Worm (Caenorhabditis elegans) whole organism, L4 larva: ENCODE data around the gene B0244.4.

ENCODE experiments used
- D1046.2 ChIP-seq: fragments of 200-800 bp; sonication (Bioruptor generic); IDR thresholded peaks from 2 replicates; pipeline ENCODE4 v1.3.6; 2022; ENCODE audit warnings: missing genetic modification characterization, missing compliant biosample characterization
- F26F4.8 ChIP-seq: fragments of 200-800 bp; sonication (Bioruptor generic); conservative IDR thresholded peaks from 2 replicates; pipeline ENCODE4 v1.3.6; 2022; ENCODE audit warnings: missing genetic modification characterization, missing compliant biosample characterization
- F37D6.2 ChIP-seq: sonication (generic microtip); optimal IDR thresholded peaks from 2 replicates; lab custom pipeline; 2016; ENCODE audit warnings: mild to moderate bottlenecking, missing genetic modification characterization, missing compliant biosample characterization
- F44E2.7 ChIP-seq: fragments of 200-800 bp; sonication (Bioruptor generic); IDR thresholded peaks from 2 replicates; pipeline ENCODE4 v2.1.2; 2022; ENCODE audit warnings: missing genetic modification characterization, missing compliant biosample characterization
- T20F7.1 ChIP-seq: fragments of 200-800 bp; sonication (Bioruptor generic); optimal IDR thresholded peaks from 2 replicates; lab custom pipeline; 2018; ENCODE audit warnings: mild to moderate bottlenecking, missing genetic modification characterization, missing compliant biosample characterization
- T26A8.4 ChIP-seq: fragments of 200-800 bp; sonication (Bioruptor generic); IDR thresholded peaks from 2 replicates; pipeline ENCODE4 v1.3.6; 2022; ENCODE audit warnings: missing genetic modification characterization, missing compliant biosample characterization
- Y105C5A.15 ChIP-seq: fragments of 200-800 bp; sonication (Bioruptor generic); IDR thresholded peaks from 2 replicates; pipeline ENCODE4 v1.3.6; 2022; ENCODE audit warnings: missing genetic modification characterization, missing compliant biosample characterization
- Y48G9A.11 ChIP-seq: fragments of 200-800 bp; sonication (Bioruptor generic); IDR thresholded peaks from 2 replicates; pipeline ENCODE4 v1.3.6; 2022; ENCODE audit warnings: missing genetic modification reagents, missing genetic modification characterization, missing compliant biosample characterization
- Y5F2A.4 ChIP-seq: fragments of 200-800 bp; sonication (Bioruptor generic); optimal IDR thresholded peaks from 2 replicates; lab custom pipeline; 2018; ENCODE audit warnings: mild to moderate bottlenecking, missing genetic modification characterization, missing compliant biosample characterization
- ZK337.2 ChIP-seq: fragments of 200-800 bp; sonication (Bioruptor generic); IDR thresholded peaks from 2 replicates; pipeline ENCODE4 v1.3.6; 2022; ENCODE audit warnings: missing genetic modification reagents, missing genetic modification characterization, missing compliant biosample characterization
- aly-2 ChIP-seq: sonication (generic microtip); optimal IDR thresholded peaks from 2 replicates; lab custom pipeline; 2018; ENCODE audit warnings: missing biosample characterization, missing genetic modification characterization
- arid-1 ChIP-seq: fragments of 200-800 bp; sonication (Bioruptor generic); conservative IDR thresholded peaks from 2 replicates; pipeline ENCODE4 v1.3.6; 2022; ENCODE audit warnings: missing genetic modification reagents, missing genetic modification characterization, missing compliant biosample characterization
- attf-4 ChIP-seq: sonication (generic microtip); optimal IDR thresholded peaks from 3 replicates; lab custom pipeline; 2017; ENCODE audit warnings: missing biosample characterization, missing genetic modification characterization
- ceh-20 ChIP-seq: fragments of 200-800 bp; sonication (Bioruptor generic); IDR thresholded peaks from 2 replicates; pipeline ENCODE4 v1.3.6; 2022; ENCODE audit warnings: missing genetic modification reagents, missing genetic modification characterization, missing compliant biosample characterization
- ces-1 ChIP-seq: fragments of 150-350 bp; sonication (generic microtip); optimal IDR thresholded peaks from 4 replicates; lab custom pipeline; 2014; ENCODE audit warnings: missing biosample characterization, missing genetic modification reagents, missing genetic modification characterization
- ctbp-1 ChIP-seq: fragments of 200-800 bp; sonication (Bioruptor generic); IDR thresholded peaks from 2 replicates; pipeline ENCODE4 v1.3.6; 2022; ENCODE audit warnings: missing genetic modification reagents, missing genetic modification characterization, missing compliant biosample characterization
- daf-16 ChIP-seq, 3 experiments: sonication (generic microtip); optimal IDR thresholded peaks; 2 replicates each; lab custom pipeline; 2016 to 2017; ENCODE audit warnings: missing genetic modification characterization in 3 of 3, missing genetic modification reagents in 3 of 3, mild to moderate bottlenecking in 2 of 3, missing compliant biosample characterization in 2 of 3, missing biosample characterization in 1 of 3, moderate library complexity in 1 of 3
- daf-19 ChIP-seq: fragments of 200-800 bp; sonication (Bioruptor generic); conservative IDR thresholded peaks from 2 replicates; pipeline ENCODE4 v1.3.6; 2022; ENCODE audit warnings: missing genetic modification characterization, missing compliant biosample characterization
- dmd-8 ChIP-seq: fragments of 200-800 bp; sonication (Bioruptor generic); IDR thresholded peaks from 2 replicates; pipeline ENCODE4 v1.3.6; 2022; ENCODE audit warnings: missing genetic modification characterization, missing compliant biosample characterization
- dmd-9 ChIP-seq: fragments of 200-800 bp; sonication (Bioruptor generic); IDR thresholded peaks from 2 replicates; pipeline ENCODE4 v1.3.6; 2022; ENCODE audit warnings: missing genetic modification reagents, missing genetic modification characterization, missing compliant biosample characterization
- dve-1 ChIP-seq: sonication (generic microtip); optimal IDR thresholded peaks from 2 replicates; lab custom pipeline; 2017; ENCODE audit warnings: antibody characterized with exemption, mild to moderate bottlenecking, missing genetic modification characterization, missing compliant biosample characterization; ENCODE audit not compliant: insufficient read depth
- fkh-10 ChIP-seq: fragments of 150-350 bp; optimal IDR thresholded peaks from 2 replicates; lab custom pipeline; 2014; ENCODE audit warnings: missing biosample characterization, missing genetic modification reagents, missing genetic modification characterization
- fos-1 ChIP-seq: fragments of 150-350 bp; optimal IDR thresholded peaks from 2 replicates; lab custom pipeline; 2014; ENCODE audit warnings: missing biosample characterization, missing genetic modification characterization
- hif-1 ChIP-seq, 2 experiments: sonication (generic microtip); optimal IDR thresholded peaks; 2 replicates each; lab custom pipeline; 2016 to 2017; ENCODE audit warnings: missing compliant biosample characterization in 2 of 2, missing genetic modification characterization in 2 of 2, missing genetic modification reagents in 2 of 2, missing genotype in 2 of 2, mild to moderate bottlenecking in 1 of 2
- hmg-1.1 ChIP-seq: fragments of 200-800 bp; sonication (Bioruptor generic); IDR thresholded peaks from 2 replicates; pipeline ENCODE4 v1.3.6; 2022; ENCODE audit warnings: missing genetic modification reagents, missing genetic modification characterization, missing compliant biosample characterization
- lim-7 ChIP-seq: fragments of 200-800 bp; sonication (Bioruptor generic); IDR thresholded peaks from 2 replicates; pipeline ENCODE4 v1.3.6; 2022; ENCODE audit warnings: missing genetic modification characterization, missing compliant biosample characterization
- lin-15B ChIP-seq: fragments of 150-350 bp; sonication (generic microtip); optimal IDR thresholded peaks from 3 replicates; lab custom pipeline; 2014; ENCODE audit warnings: missing biosample characterization, missing genetic modification characterization
- lir-3 ChIP-seq: sonication (generic microtip); optimal IDR thresholded peaks from 2 replicates; lab custom pipeline; 2016; ENCODE audit warnings: mild to moderate bottlenecking, missing genetic modification characterization, missing compliant biosample characterization
- madf-5 ChIP-seq, 2 experiments: fragments of 200-800 bp; sonication (Bioruptor generic); IDR thresholded peaks; 2 replicates each; pipeline ENCODE4 v1.3.6; 2022; ENCODE audit warnings: missing compliant biosample characterization in 2 of 2, missing genetic modification characterization in 2 of 2
- madf-9 ChIP-seq: fragments of 200-800 bp; sonication (Bioruptor generic); conservative IDR thresholded peaks from 2 replicates; pipeline ENCODE4 v1.3.6; 2022; ENCODE audit warnings: missing genetic modification reagents, missing genetic modification characterization, missing compliant biosample characterization
- mep-1 ChIP-seq: fragments of 150-350 bp; sonication (generic microtip); optimal IDR thresholded peaks from 3 replicates; lab custom pipeline; 2014; ENCODE audit warnings: missing biosample characterization, missing genetic modification characterization
- mes-2 ChIP-seq: sonication (generic microtip); optimal IDR thresholded peaks from 2 replicates; lab custom pipeline; 2016; ENCODE audit warnings: missing genotype, mild to moderate bottlenecking, missing genetic modification characterization, missing compliant biosample characterization; ENCODE audit not compliant: poor library complexity, severe bottlenecking
- nhr-11 ChIP-seq: fragments of 150-350 bp; optimal IDR thresholded peaks from 2 replicates; lab custom pipeline; 2014; ENCODE audit warnings: missing biosample characterization, missing genetic modification characterization
- nhr-6 ChIP-seq: fragments of 150-350 bp; optimal IDR thresholded peaks from 2 replicates; lab custom pipeline; 2014; ENCODE audit warnings: missing biosample characterization, missing genetic modification characterization
- nhr-76 ChIP-seq: fragments of 150-350 bp; optimal IDR thresholded peaks from 2 replicates; lab custom pipeline; 2014; ENCODE audit warnings: missing biosample characterization, missing genetic modification characterization
- pha-4 ChIP-seq, 2 experiments: fragments of 150-350 bp in 1 of 2; fragments of 200-800 bp in 1 of 2; sonication (Bioruptor generic) in 1 of 2; IDR thresholded peaks in 1 of 2; optimal IDR thresholded peaks in 1 of 2; 2 replicates each; pipeline versions ENCODE4 v1.3.6 to Lab custom; 2014 to 2022; ENCODE audit warnings: missing genetic modification characterization in 2 of 2, missing genetic modification reagents in 2 of 2, missing biosample characterization in 1 of 2, missing compliant biosample characterization in 1 of 2
- rbr-2 ChIP-seq: sonication (generic microtip); optimal IDR thresholded peaks from 2 replicates; lab custom pipeline; 2016; ENCODE audit warnings: missing genotype, missing genetic modification characterization, missing compliant biosample characterization
- skn-1 ChIP-seq: fragments of 150-350 bp; optimal IDR thresholded peaks from 2 replicates; lab custom pipeline; 2014; ENCODE audit warnings: missing biosample characterization, missing genetic modification characterization
- snpc-1.2 ChIP-seq: fragments of 200-800 bp; sonication (Bioruptor generic); IDR thresholded peaks from 2 replicates; pipeline ENCODE4 v1.3.6; 2022; ENCODE audit warnings: missing genetic modification reagents, missing genetic modification characterization, missing compliant biosample characterization
- tag-97 ChIP-seq: fragments of 200-800 bp; sonication (Bioruptor generic); IDR thresholded peaks from 2 replicates; pipeline ENCODE4 v1.3.6; 2022; ENCODE audit warnings: missing genetic modification characterization, missing compliant biosample characterization
- unc-130 ChIP-seq: sonication (generic microtip); optimal IDR thresholded peaks from 2 replicates; lab custom pipeline; 2016; ENCODE audit warnings: missing genetic modification reagents, missing genetic modification characterization, missing compliant biosample characterization
- unc-39 ChIP-seq: sonication (generic microtip); optimal IDR thresholded peaks from 2 replicates; lab custom pipeline; 2017; ENCODE audit warnings: missing biosample characterization, missing genetic modification characterization
- zfp-3 ChIP-seq: fragments of 200-800 bp; sonication (Bioruptor generic); conservative IDR thresholded peaks from 2 replicates; pipeline ENCODE4 v1.3.6; 2022; ENCODE audit warnings: missing genetic modification reagents, missing genetic modification characterization, missing compliant biosample characterization

B0244.4 gene

DNA sequence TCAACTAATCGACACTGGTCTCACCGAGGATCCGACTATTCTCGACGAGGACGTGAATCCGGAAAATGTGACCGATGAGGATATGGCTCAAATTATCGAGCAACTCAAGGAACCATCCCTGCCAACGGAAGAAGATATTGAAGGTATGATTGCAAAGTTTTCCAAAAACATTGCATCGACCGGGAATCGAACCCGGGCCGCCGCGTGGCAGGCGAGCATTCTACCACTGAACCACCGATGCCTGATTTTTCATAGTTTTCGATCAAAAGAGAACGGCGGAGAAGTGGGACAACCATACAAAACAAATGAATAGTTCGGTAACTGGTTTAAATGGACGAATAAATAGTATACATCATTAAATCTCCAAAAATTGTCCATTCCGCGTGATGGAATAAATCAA is 14.6 kb downstream of the B0244.4 start (continued):
- TF ChIP-seq arid-1 (GFP tag; lab: Robert Waterston, UW) (peak; percentile 10; the same call in 1 of the 2 replicates), attf-4 (no peak), F26F4.8 (GFP tag; lab: Robert Waterston, UW) (peak; percentile 53), lir-3 (tag; lab: Kevin White, UChicago) (no peak), madf-5 (GFP tag; IDR thresholded peaks at IDR 0.05; lab: Robert Waterston, UW) (0 out of 4 replicates have a peak, but pooled peaks of 1 of the 2 experiments have one; percentile 33), F37D6.2 (no peak), fos-1 (tag; lab: Kevin White, UChicago) (no peak), tag-97 (GFP tag; lab: Robert Waterston, UW) (no peak), T26A8.4 (GFP tag; lab: Robert Waterston, UW) (peak; percentile 63), lim-7 (peak; percentile 78), T20F7.1 (no peak), daf-16 (GFP tag; optimal IDR thresholded peaks at IDR 0.05; lab: Kevin White, UChicago) (peak in 1 of 2 experiments; percentile 39), daf-16 (tag; optimal IDR thresholded peaks at IDR 0.05; lab: Kevin White, UChicago) (no peak), F44E2.7 (GFP tag; lab: Robert Waterston, UW) (0 out of 2 replicates have a peak, but pooled peaks have one; percentile 40), ctbp-1 (GFP tag; lab: Robert Waterston, UW) (peak; percentile 73), hif-1 (tag; optimal IDR thresholded peaks at IDR 0.05; lab: Kevin White, UChicago) (no peak), mep-1 (tag; lab: Kevin White, UChicago) (peak; percentile 14), lin-15B (tag; lab: Kevin White, UChicago) (no peak)

DNA sequence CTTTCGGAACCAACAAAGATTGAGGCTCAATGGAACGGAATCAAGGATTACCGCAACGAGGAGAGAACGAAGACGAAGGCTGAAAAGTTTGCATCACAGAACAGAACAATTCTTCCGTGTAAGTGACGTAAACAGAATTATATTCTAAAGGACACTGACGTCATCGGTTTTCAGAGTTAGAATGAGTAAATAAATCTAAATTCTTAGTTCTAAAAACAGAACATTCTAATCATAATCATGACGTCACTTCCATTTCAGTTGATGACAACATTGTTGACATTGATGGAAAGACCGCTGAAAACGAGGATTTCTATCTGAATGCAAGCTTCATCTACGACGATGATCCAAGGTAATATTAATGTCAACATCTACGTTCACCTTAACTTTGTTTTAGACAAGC is 16.7 kb downstream of the B0244.4 start:
- TF ChIP-seq skn-1 = no peak
- no peak for TF ChIP-seq nhr-76
- TF ChIP-seq F26F4.8 (GFP tag; lab: Robert Waterston, UW) = no peak
- no peak for TF ChIP-seq fkh-10 (GFP tag; lab: Kevin White, UChicago)
- TF ChIP-seq F37D6.2 = no peak
- TF ChIP-seq ces-1 (GFP tag; lab: Kevin White, UChicago) = no peak
- TF ChIP-seq zfp-3 = no peak
- no peak for TF ChIP-seq madf-9
- no peak for TF ChIP-seq Y5F2A.4 (GFP tag; lab: Kevin White, UChicago)
- TF ChIP-seq attf-4 = no peak
- TF ChIP-seq, all 104 proteins: peak for 0

DNA sequence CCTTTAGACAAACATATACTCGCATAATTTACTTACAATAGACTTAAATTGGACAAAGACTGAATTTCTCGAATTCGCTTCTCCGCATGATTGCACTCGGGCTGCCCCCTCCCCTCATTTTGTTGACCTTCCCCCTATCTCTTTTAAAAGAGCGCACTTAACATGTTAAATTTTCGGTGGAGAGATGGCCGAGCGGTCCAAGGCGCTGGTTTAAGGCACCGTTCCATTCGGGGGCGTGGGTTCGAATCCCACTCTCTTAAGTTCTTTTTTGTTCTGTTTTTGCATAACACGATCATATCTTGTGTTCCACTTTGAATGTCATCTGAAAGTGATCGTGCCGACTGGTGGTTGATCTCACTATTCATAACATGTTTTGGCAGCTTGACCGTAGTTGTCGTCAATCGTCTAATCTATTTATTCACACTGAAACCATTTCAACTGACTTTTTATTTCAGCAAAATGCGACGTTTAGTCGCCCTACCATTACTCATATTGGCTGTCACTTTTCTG is 22.5 kb downstream of the B0244.4 start, which contains the start of gene cutl-23:
Gene cutl-23, plus strand, starts transcription at position 460 of the 510 bp plus-strand sequence.
- TF ChIP-seq daf-16 (GFP tag; optimal IDR thresholded peaks at IDR 0.05; lab: Kevin White, UChicago) (peak in 1 of 2 experiments; percentile 34), daf-16 (tag; optimal IDR thresholded peaks at IDR 0.05; lab: Kevin White, UChicago) (no peak), dmd-8 (GFP tag; lab: Robert Waterston, UW) (peak; percentile 81), fos-1 (tag; lab: Kevin White, UChicago) (no peak), nhr-6 (tag; lab: Kevin White, UChicago) (no peak), aly-2 (tag; lab: Kevin White, UChicago) (no peak), madf-9 (peak; percentile 68), lim-7 (peak; percentile 86), dve-1 (tag; lab: Kevin White, UChicago) (no peak), T26A8.4 (GFP tag; lab: Robert Waterston, UW) (peak; percentile 60; the same call in 1 of the 2 replicates), F26F4.8 (GFP tag; lab: Robert Waterston, UW) (peak; percentile 80; the same call in 1 of the 2 replicates), ceh-20 (GFP tag; lab: Robert Waterston, UW) (0 out of 2 replicates have a peak, but pooled peaks have one; percentile 30), dmd-9 (0 out of 2 replicates have a peak, but pooled peaks have one; percentile 41), rbr-2 (peak; percentile 50), pha-4 (GFP tag; IDR thresholded peaks at IDR 0.05; lab: Robert Waterston, UW) (peak; percentile 83; the same call in 1 of the 2 replicates), pha-4 (tag; optimal IDR thresholded peaks at IDR 0.05; lab: Kevin White, UChicago) (no peak), daf-19 (GFP tag; lab: Robert Waterston, UW) (peak; percentile 58; the same call in 1 of the 2 replicates), nhr-11 (tag; lab: Kevin White, UChicago) (no peak), mes-2 (tag; lab: Kevin White, UChicago) (peak; percentile 77), ctbp-1 (GFP tag; lab: Robert Waterston, UW) (peak; percentile 72), Y105C5A.15 (GFP tag; lab: Robert Waterston, UW) (0 out of 2 replicates have a peak, but pooled peaks have one; percentile 54), lir-3 (tag; lab: Kevin White, UChicago) (peak; percentile 69), Y5F2A.4 (GFP tag; lab: Kevin White, UChicago) (peak; percentile 35), Y48G9A.11 (GFP tag; lab: Robert Waterston, UW) (peak; percentile 77), unc-130 (GFP tag; lab: Kevin White, UChicago) (peak; percentile 51), ZK337.2 (GFP tag; lab: Robert Waterston, UW) (no peak), D1046.2 (GFP tag; lab: Robert Waterston, UW) (peak; percentile 71; the same call in 1 of the 2 replicates), hmg-1.1 (peak; percentile 49; the same call in 1 of the 2 replicates), hif-1 (tag; optimal IDR thresholded peaks at IDR 0.05; lab: Kevin White, UChicago) (peak in 1 of 2 experiments; percentile 10), unc-39 (no peak), snpc-1.2 (GFP tag; lab: Robert Waterston, UW) (peak; percentile 65), F44E2.7 (GFP tag; lab: Robert Waterston, UW) (peak; percentile 59; the same call in 1 of the 2 replicates)
